Worm (Caenorhabditis elegans): ENCODE results near the gene ufm-1.

DNA sequence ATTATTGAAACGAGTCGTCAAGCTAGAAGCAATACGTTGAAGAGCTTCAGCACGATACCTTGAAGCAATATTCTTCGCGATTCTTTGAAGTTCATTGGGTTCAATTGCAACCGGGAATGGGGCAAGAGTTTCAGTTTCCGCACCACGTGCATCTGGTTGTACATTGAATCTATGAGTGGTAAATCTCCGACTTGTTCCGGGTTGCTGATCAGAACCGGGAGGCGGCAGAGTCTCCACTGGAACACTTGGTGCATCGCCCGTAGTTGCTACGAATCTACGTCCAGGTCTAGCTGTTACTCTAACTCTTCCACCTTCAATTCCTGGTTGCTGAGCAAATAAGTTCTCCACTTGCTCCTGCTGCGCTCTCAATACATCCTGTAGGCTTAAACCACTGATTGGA, 30.3 kb downstream of the ufm-1 start:
- no peak for TF ChIP-seq ref-1 (GFP tag; conservative IDR thresholded peaks at IDR 0.05)
- TF ChIP-seq flt-1 (GFP tag; IDR thresholded peaks at IDR 0.05), result no peak
- TF ChIP-seq klf-2 (GFP tag; conservative IDR thresholded peaks at IDR 0.05), result no peak
- TF ChIP-seq ztf-29 (GFP tag; IDR thresholded peaks at IDR 0.05), result no peak
- TF ChIP-seq med-1 (GFP tag; optimal IDR thresholded peaks at IDR 0.05; ENCODE audit: insufficient read depth), result no peak
- TF ChIP-seq tab-1 (GFP tag; IDR thresholded peaks at IDR 0.05), result no peak
- no peak for TF ChIP-seq ztf-23 (GFP tag; IDR thresholded peaks at IDR 0.05)
- no peak for TF ChIP-seq cog-1 (tag; optimal IDR thresholded peaks at IDR 0.05)
- no peak for TF ChIP-seq T22C8.4 (GFP tag; IDR thresholded peaks at IDR 0.05)

Data from whole organism, midembryonic.